Fruit fly (Drosophila melanogaster) whole organism, embryonic: ENCODE measurements around the gene Atat.

Source experiments
- ATbp ChIP-seq: fragments of 200-800 bp; sonication (Bioruptor generic); optimal IDR thresholded peaks from 2 replicates; lab custom pipeline; 2017; ENCODE audit warnings: missing biosample characterization, mild to moderate bottlenecking, missing genetic modification characterization, missing genetic modification reagents
- Atf-2 ChIP-seq: fragments of 200-800 bp; sonication (Bioruptor generic); optimal IDR thresholded peaks from 2 replicates; lab custom pipeline; 2016; ENCODE audit warnings: missing biosample characterization, missing genetic modification characterization
- CG10147 ChIP-seq: fragments of 200-800 bp; sonication (Bioruptor generic); optimal IDR thresholded peaks from 2 replicates; lab custom pipeline; 2019; ENCODE audit warnings: missing biosample characterization, mild to moderate bottlenecking, missing genetic modification characterization, moderate library complexity
- CG10274 ChIP-seq: fragments of 200-800 bp; sonication (Bioruptor generic); optimal IDR thresholded peaks from 3 replicates; lab custom pipeline; 2017; ENCODE audit warnings: missing biosample characterization, mild to moderate bottlenecking, missing genetic modification characterization
- CG11085 ChIP-seq: fragments of 200-800 bp; sonication (Bioruptor generic); IDR thresholded peaks from 2 replicates; pipeline ENCODE4 v1.3.6; 2022; ENCODE audit warnings: missing biosample characterization, missing genetic modification characterization
- CG11504 ChIP-seq: fragments of 200-800 bp; sonication (Bioruptor generic); optimal IDR thresholded peaks from 3 replicates; lab custom pipeline; 2019; ENCODE audit warnings: missing biosample characterization, mild to moderate bottlenecking, missing genetic modification characterization, moderate library complexity
- CG11560 ChIP-seq: fragments of 200-800 bp; sonication (Bioruptor generic); IDR thresholded peaks from 3 replicates; pipeline ENCODE4 v1.3.6; 2022; ENCODE audit warnings: missing biosample characterization, missing genetic modification characterization
- CG12299 ChIP-seq: fragments of 200-800 bp; sonication (Bioruptor generic); optimal IDR thresholded peaks from 2 replicates; lab custom pipeline; 2018; ENCODE audit warnings: missing biosample characterization, mild to moderate bottlenecking, missing genetic modification characterization
- CG1233 ChIP-seq: fragments of 200-800 bp; sonication (Bioruptor generic); optimal IDR thresholded peaks from 4 replicates; lab custom pipeline; 2018; ENCODE audit warnings: missing biosample characterization, mild to moderate bottlenecking, missing genetic modification characterization
- CG12942 ChIP-seq: fragments of 200-800 bp; sonication (Bioruptor generic); optimal IDR thresholded peaks from 3 replicates; lab custom pipeline; 2016; ENCODE audit warnings: missing biosample characterization, missing genetic modification characterization
- CG15514 ChIP-seq: fragments of 200-800 bp; sonication (Bioruptor generic); optimal IDR thresholded peaks from 3 replicates; lab custom pipeline; 2017; ENCODE audit warnings: missing biosample characterization, missing genetic modification characterization, mild to moderate bottlenecking, moderate library complexity, missing genetic modification reagents
- CG1603 ChIP-seq: fragments of 200-800 bp; sonication (Bioruptor generic); optimal IDR thresholded peaks from 2 replicates; lab custom pipeline; 2019; ENCODE audit warnings: missing biosample characterization, mild to moderate bottlenecking, missing genetic modification characterization, moderate library complexity
- CG17829 ChIP-seq: fragments of 200-800 bp; optimal IDR thresholded peaks from 2 replicates; lab custom pipeline; 2019; ENCODE audit warnings: missing biosample characterization, mild to moderate bottlenecking, missing genetic modification characterization, moderate library complexity
- CG18599 ChIP-seq: fragments of 200-800 bp; sonication (Bioruptor generic); optimal IDR thresholded peaks from 3 replicates; lab custom pipeline; 2017; ENCODE audit warnings: missing biosample characterization, missing genetic modification characterization, mild to moderate bottlenecking, moderate library complexity, missing genetic modification reagents
- CG34376 ChIP-seq: fragments of 200-800 bp; sonication (Bioruptor generic); optimal IDR thresholded peaks from 2 replicates; lab custom pipeline; 2018; ENCODE audit warnings: missing biosample characterization, mild to moderate bottlenecking, missing genetic modification characterization
- CG3995 ChIP-seq: fragments of 200-800 bp; sonication (Bioruptor generic); optimal IDR thresholded peaks from 3 replicates; lab custom pipeline; 2016; ENCODE audit warnings: missing biosample characterization, missing genetic modification characterization
- CG4360 ChIP-seq: fragments of 200-800 bp; sonication (Bioruptor generic); IDR thresholded peaks from 2 replicates; pipeline ENCODE4 v1.3.6; 2022; ENCODE audit warnings: missing biosample characterization, missing genetic modification characterization
- CG6254 ChIP-seq: fragments of 200-800 bp; sonication (Bioruptor generic); optimal IDR thresholded peaks from 3 replicates; lab custom pipeline; 2017; ENCODE audit warnings: mild to moderate bottlenecking, missing biosample characterization, missing genetic modification reagents, missing genetic modification characterization
- CG6813 ChIP-seq: fragments of 200-800 bp; sonication (Bioruptor generic); optimal IDR thresholded peaks from 2 replicates; lab custom pipeline; 2017; ENCODE audit warnings: missing biosample characterization, missing genetic modification characterization, mild to moderate bottlenecking, moderate library complexity, missing genetic modification reagents
- CG7357 ChIP-seq: fragments of 200-800 bp; sonication (Bioruptor generic); IDR thresholded peaks from 3 replicates; pipeline ENCODE4 v1.3.6; 2022; ENCODE audit warnings: missing biosample characterization, missing genetic modification characterization
- CG8924 ChIP-seq: fragments of 200-800 bp; optimal IDR thresholded peaks from 3 replicates; lab custom pipeline; 2019; ENCODE audit warnings: missing biosample characterization, mild to moderate bottlenecking, missing genetic modification characterization, moderate library complexity
- Dad ChIP-seq: fragments of 200-800 bp; sonication (Bioruptor generic); optimal IDR thresholded peaks from 3 replicates; lab custom pipeline; 2016; ENCODE audit warnings: missing biosample characterization, missing genetic modification characterization
- Jarid2 ChIP-seq: fragments of 200-800 bp; sonication (Bioruptor generic); optimal IDR thresholded peaks from 3 replicates; lab custom pipeline; 2017; ENCODE audit warnings: mild to moderate bottlenecking, missing biosample characterization, missing genetic modification reagents, missing genetic modification characterization
- Mad ChIP-seq: fragments of 200-800 bp; sonication (Bioruptor generic); optimal IDR thresholded peaks from 2 replicates; lab custom pipeline; 2016; ENCODE audit warnings: missing biosample characterization, missing genetic modification characterization
- NFAT ChIP-seq: fragments of 200-800 bp; sonication (Bioruptor generic); IDR thresholded peaks from 2 replicates; pipeline ENCODE4 v1.3.6; 2022; ENCODE audit warnings: missing biosample characterization, missing genetic modification characterization
- Pdp1 ChIP-seq, 2 experiments: fragments of 200-800 bp; sonication (Bioruptor generic); optimal IDR thresholded peaks; 3 replicates each; lab custom pipeline; 2016; ENCODE audit warnings: missing biosample characterization in 2 of 2, missing genetic modification characterization in 2 of 2, mild to moderate bottlenecking in 1 of 2, moderate library complexity in 1 of 2
- Sry-β ChIP-seq: fragments of 200-800 bp; sonication (Bioruptor generic); optimal IDR thresholded peaks from 2 replicates; lab custom pipeline; 2018; ENCODE audit warnings: missing biosample characterization, mild to moderate bottlenecking, missing genetic modification characterization, moderate library complexity
- ab ChIP-seq: fragments of 200-800 bp; sonication (Bioruptor generic); optimal IDR thresholded peaks from 2 replicates; lab custom pipeline; 2016; ENCODE audit warnings: missing biosample characterization, missing genetic modification characterization
- chinmo ChIP-seq: fragments of 200-800 bp; sonication (Bioruptor generic); IDR thresholded peaks from 4 replicates; pipeline ENCODE4 v1.3.6; 2022; ENCODE audit warnings: missing biosample characterization, missing genetic modification characterization; ENCODE audit not compliant: partially characterized antibody
- dmrt99B ChIP-seq: fragments of 200-800 bp; sonication (Bioruptor generic); optimal IDR thresholded peaks from 2 replicates; lab custom pipeline; 2018; ENCODE audit warnings: missing biosample characterization, mild to moderate bottlenecking, missing genetic modification characterization, moderate library complexity
- dpn ChIP-seq, 2 experiments: fragments of 200-800 bp; sonication (Bioruptor generic); optimal IDR thresholded peaks; 3 replicates each; lab custom pipeline; 2016; ENCODE audit warnings: missing biosample characterization in 2 of 2, missing genetic modification characterization in 2 of 2
- ftz-f1 ChIP-seq: fragments of 200-800 bp; sonication (Bioruptor generic); optimal IDR thresholded peaks from 2 replicates; lab custom pipeline; 2016; ENCODE audit warnings: missing biosample characterization, missing genetic modification characterization
- gce ChIP-seq: fragments of 200-800 bp; sonication (Bioruptor generic); IDR thresholded peaks from 3 replicates; pipeline ENCODE4 v1.3.6; 2022; ENCODE audit warnings: missing biosample characterization, missing genetic modification characterization
- gcm ChIP-seq: fragments of 200-800 bp; sonication (Bioruptor generic); optimal IDR thresholded peaks from 2 replicates; lab custom pipeline; 2019; ENCODE audit warnings: missing biosample characterization, mild to moderate bottlenecking, missing genetic modification characterization, moderate library complexity
- gcm2 ChIP-seq: fragments of 200-800 bp; sonication (Bioruptor generic); optimal IDR thresholded peaks from 2 replicates; lab custom pipeline; 2016; ENCODE audit warnings: missing biosample characterization, missing genetic modification characterization
- hb ChIP-seq: fragments of 200-800 bp; sonication (Bioruptor generic); IDR thresholded peaks from 3 replicates; pipeline ENCODE4 v1.3.6; 2022; ENCODE audit warnings: missing biosample characterization, missing genetic modification characterization; ENCODE audit not compliant: partially characterized antibody
- hth ChIP-seq: fragments of >200 bp; optimal IDR thresholded peaks from 2 replicates; lab custom pipeline; 2017; ENCODE audit warnings: inconsistent platforms
- lilli ChIP-seq: fragments of 200-800 bp; sonication (Bioruptor generic); optimal IDR thresholded peaks from 3 replicates; lab custom pipeline; 2016; ENCODE audit warnings: missing biosample characterization, missing genetic modification characterization
- lov ChIP-seq, 2 experiments: fragments of 200-800 bp in 1 of 2; fragments of >200 bp in 1 of 2; sonication (Bioruptor generic) in 1 of 2; IDR thresholded peaks in 1 of 2; optimal IDR thresholded peaks in 1 of 2; 2 replicates in 1 of 2; 3 replicates in 1 of 2; pipeline versions ENCODE4 v1.3.6 to Lab custom; 2017 to 2022; ENCODE audit warnings: missing biosample characterization in 1 of 2, missing genetic modification characterization in 1 of 2
- nom ChIP-seq: fragments of 200-800 bp; sonication (Bioruptor generic); optimal IDR thresholded peaks from 2 replicates; lab custom pipeline; 2017; ENCODE audit warnings: missing biosample characterization, missing genetic modification characterization, mild to moderate bottlenecking, moderate library complexity, missing genetic modification reagents
- otp ChIP-seq: fragments of 200-800 bp; sonication (Bioruptor generic); IDR thresholded peaks from 3 replicates; pipeline ENCODE4, ENCODE4 v1.3.6; 2022; ENCODE audit warnings: missing biosample characterization, missing genetic modification characterization
- prd ChIP-seq, 3 experiments: fragments of >200 bp in 2 of 3; fragments of 200-800 bp in 1 of 3; sonication (Bioruptor generic) in 1 of 3; optimal IDR thresholded peaks in 2 of 3; IDR thresholded peaks in 1 of 3; 2 replicates in 2 of 3; 3 replicates in 1 of 3; pipeline versions ENCODE4 v1.3.6 to Lab custom; 2017 to 2022; ENCODE audit warnings: missing biosample characterization in 1 of 3, missing genetic modification characterization in 1 of 3
- pum ChIP-seq: fragments of 200-800 bp; sonication (Bioruptor generic); optimal IDR thresholded peaks from 2 replicates; lab custom pipeline; 2016; ENCODE audit warnings: missing biosample characterization, missing genetic modification characterization
- salm ChIP-seq: fragments of 200-800 bp; sonication (Bioruptor generic); optimal IDR thresholded peaks from 2 replicates; lab custom pipeline; 2018; ENCODE audit warnings: missing biosample characterization, mild to moderate bottlenecking, missing genetic modification characterization
- scrt ChIP-seq: fragments of 200-800 bp; sonication (Bioruptor generic); optimal IDR thresholded peaks from 2 replicates; lab custom pipeline; 2018; ENCODE audit warnings: missing biosample characterization, mild to moderate bottlenecking, missing genetic modification characterization, moderate library complexity
- ssp ChIP-seq: fragments of 200-800 bp; sonication (Bioruptor generic); IDR thresholded peaks from 2 replicates; pipeline ENCODE4 v1.3.6; 2022; ENCODE audit warnings: missing biosample characterization, missing genetic modification characterization
- tio ChIP-seq: fragments of 200-800 bp; sonication (Bioruptor generic); optimal IDR thresholded peaks from 2 replicates; lab custom pipeline; 2017; ENCODE audit warnings: missing biosample characterization, missing genetic modification characterization, inconsistent platforms

The Atat gene

dm6 chr3L:9383345-9384075 is 43.0 kb downstream of the Atat start, which contains the start of gene Hsp27 (continued):
- no peak for TF ChIP-seq prd (optimal IDR thresholded peaks at IDR 0.05; lab: Kevin White, UChicago)
- TF ChIP-seq prd (GFP tag; IDR thresholded peaks at IDR 0.05; lab: Robert Waterston, UW): peak; percentile 99
- no peak for TF ChIP-seq hth (lab: Kevin White, UChicago)
- peak; percentile 96 to 98 for TF ChIP-seq dpn (GFP tag; optimal IDR thresholded peaks at IDR 0.05; lab: Kevin White, UChicago)
- peak; percentile 99 for TF ChIP-seq dmrt99B
- TF ChIP-seq CG7357: peak; percentile 96
- peak; percentile 97 for TF ChIP-seq CG6254
- peak; percentile 94 for TF ChIP-seq pum (GFP tag; lab: Kevin White, UChicago)
- peak; percentile 98 for TF ChIP-seq gce (GFP tag; lab: Robert Waterston, UW)
- TF ChIP-seq gcm2 (GFP tag; lab: Kevin White, UChicago): peak; percentile 92
- peak; percentile 97 for TF ChIP-seq tio (GFP tag; lab: Kevin White, UChicago)
- TF ChIP-seq chinmo (GFP tag; lab: Robert Waterston, UW): no peak
- peak; percentile 99 for TF ChIP-seq ATbp (GFP tag; lab: Kevin White, UChicago)
- peak; percentile 97 for TF ChIP-seq gcm
- TF ChIP-seq Mad (GFP tag; lab: Kevin White, UChicago): peak; percentile 95
- TF ChIP-seq CG4360 (GFP tag; lab: Robert Waterston, UW): peak; percentile 86
- TF ChIP-seq CG1233 (GFP tag; lab: Kevin White, UChicago): peak; percentile 97
- peak; percentile 90 for TF ChIP-seq CG10274 (GFP tag; lab: Kevin White, UChicago)
- TF ChIP-seq lov (optimal IDR thresholded peaks at IDR 0.05; lab: Kevin White, UChicago): no peak
- peak; percentile 98 for TF ChIP-seq lov (GFP tag; IDR thresholded peaks at IDR 0.05; lab: Robert Waterston, UW)
- TF ChIP-seq CG17829: peak; percentile 98
- TF ChIP-seq Dad: peak; percentile 96
- TF ChIP-seq CG11560 (tag; lab: Robert Waterston, UW): peak; percentile 88
- TF ChIP-seq CG6813: peak; percentile 97
- TF ChIP-seq CG34376 (GFP tag; lab: Kevin White, UChicago): peak; percentile 94
- TF ChIP-seq CG3995: peak; percentile 80
- TF ChIP-seq scrt: peak; percentile 95
- TF ChIP-seq ssp (GFP tag; lab: Robert Waterston, UW): peak; percentile 94
- peak; percentile 96 for TF ChIP-seq CG10147
- peak; percentile 93 for TF ChIP-seq Jarid2 (GFP tag; lab: Kevin White, UChicago)
- peak; percentile 97 for TF ChIP-seq CG11085
- peak; percentile 93 for TF ChIP-seq CG15514 (GFP tag; lab: Kevin White, UChicago)
- TF ChIP-seq CG12942 (GFP tag; lab: Kevin White, UChicago): peak; percentile 97
- peak; percentile 97 for TF ChIP-seq otp (GFP tag; lab: Robert Waterston, UW)
- TF ChIP-seq NFAT (GFP tag; lab: Robert Waterston, UW): peak; percentile 97
- peak; percentile 97 for TF ChIP-seq CG11504
- TF ChIP-seq ab: peak; percentile 75
- peak; percentile 86 for TF ChIP-seq Atf-2 (GFP tag; lab: Kevin White, UChicago)
- peak; percentile 96 for TF ChIP-seq CG12299 (tag; lab: Kevin White, UChicago)
- TF ChIP-seq lilli (GFP tag; lab: Kevin White, UChicago): peak; percentile 98
- TF ChIP-seq ftz-f1 (GFP tag; lab: Kevin White, UChicago): peak; percentile 81
- peak; percentile 98 for TF ChIP-seq nom (GFP tag; lab: Kevin White, UChicago)
- TF ChIP-seq Sry-β: peak; percentile 70
- peak; percentile 98 for TF ChIP-seq CG8924 (tag; lab: Kevin White, UChicago)
- no peak for TF ChIP-seq hb
- TF ChIP-seq salm: peak; percentile 97
- TF ChIP-seq Pdp1 (GFP tag; optimal IDR thresholded peaks at IDR 0.05; lab: Kevin White, UChicago): peak; percentile 96 to 99
- peak; percentile 98 for TF ChIP-seq CG18599
- TF ChIP-seq CG1603: peak; percentile 96
